Worm (Caenorhabditis elegans): ENCODE data around the gene C18E9.2.

Gene C18E9.2

DNA sequence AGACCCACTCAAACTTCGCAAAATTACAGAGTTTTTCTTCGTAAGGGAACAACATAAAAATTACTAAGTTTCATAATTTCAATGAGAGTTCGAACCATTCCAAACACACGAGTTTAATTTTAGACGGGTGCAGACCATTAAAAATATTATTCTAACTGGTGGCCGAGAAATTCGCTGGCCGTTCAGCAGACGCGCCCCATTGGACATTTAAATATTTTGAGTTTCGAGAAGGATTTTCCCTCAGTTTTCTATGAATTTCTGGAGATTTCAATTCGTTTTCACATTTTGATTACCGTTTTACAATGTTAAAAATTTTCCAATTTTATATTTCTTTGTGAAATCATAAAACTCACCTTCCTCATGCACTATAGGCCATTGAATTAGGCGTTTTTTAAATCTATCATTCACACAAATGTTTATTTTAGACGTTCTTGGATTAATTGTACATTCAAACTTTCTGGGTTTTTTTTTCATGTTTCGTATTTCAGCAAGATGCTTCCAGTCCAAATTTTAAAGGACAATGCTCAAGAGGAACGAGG lies 37.5 kb upstream of the C18E9.2 start, which contains the start of gene cct-2 (continued):
- TF ChIP-seq zim-3 (tag; optimal IDR thresholded peaks at IDR 0.05), result no peak
- TF ChIP-seq hsf-1 (GFP tag; IDR thresholded peaks at IDR 0.05), result peak; percentile 69; the same call in 1 of the 2 replicates
- TF ChIP-seq ztf-3 (GFP tag; optimal IDR thresholded peaks at IDR 0.05), result no peak
- TF ChIP-seq F57A8.1 (GFP tag; optimal IDR thresholded peaks at IDR 0.05), result no peak
- TF ChIP-seq B0035.1 (tag; optimal IDR thresholded peaks at IDR 0.05), result no peak
- no peak for TF ChIP-seq F22D6.2 (tag; optimal IDR thresholded peaks at IDR 0.05)
- TF ChIP-seq egl-44 (GFP tag; IDR thresholded peaks at IDR 0.05), result no peak
- TF ChIP-seq ztf-6 (GFP tag; IDR thresholded peaks at IDR 0.05), result no peak
- TF ChIP-seq F33H1.4 (GFP tag; IDR thresholded peaks at IDR 0.05), result no peak
- no peak for TF ChIP-seq Y95B8A.8 (GFP tag; IDR thresholded peaks at IDR 0.05)
- no peak for TF ChIP-seq F55B11.4 (tag; optimal IDR thresholded peaks at IDR 0.05; ENCODE audit: borderline replicate concordance, insufficient read depth)
- no peak for TF ChIP-seq F52B5.7 (tag; optimal IDR thresholded peaks at IDR 0.05)
- TF ChIP-seq ZK185.1 (tag; optimal IDR thresholded peaks at IDR 0.05; ENCODE audit: poor library complexity, severe bottlenecking), result peak; percentile 59
- TF ChIP-seq ekl-4 (GFP tag; IDR thresholded peaks at IDR 0.05), result no peak
- TF ChIP-seq madf-8 (GFP tag; conservative IDR thresholded peaks at IDR 0.05), result 0 out of 2 replicates have a peak, but pooled peaks have one; percentile 17
- TF ChIP-seq ceh-79 (tag; optimal IDR thresholded peaks at IDR 0.05), result no peak
- no peak for TF ChIP-seq cebp-1 (GFP tag; IDR thresholded peaks at IDR 0.05)
- no peak for TF ChIP-seq cebp-1 (tag; optimal IDR thresholded peaks at IDR 0.05)
- TF ChIP-seq madf-6 (GFP tag; IDR thresholded peaks at IDR 0.05), result peak; percentile 32; the same call in 1 of the 2 replicates
- TF ChIP-seq lsy-27 (tag; optimal IDR thresholded peaks at IDR 0.05; ENCODE audit: borderline replicate concordance, insufficient read depth), result no peak
- TF ChIP-seq snpc-1.3 (tag; optimal IDR thresholded peaks at IDR 0.05; ENCODE audit: insufficient read depth), result no peak
- no peak for TF ChIP-seq bed-1 (GFP tag; IDR thresholded peaks at IDR 0.05)
- no peak for TF ChIP-seq ztf-25 (GFP tag; IDR thresholded peaks at IDR 0.05)
- TF ChIP-seq mcd-1 (GFP tag; IDR thresholded peaks at IDR 0.05), result peak; percentile 69
- TF ChIP-seq gei-17 (GFP tag; optimal IDR thresholded peaks at IDR 0.05), result no peak
- no peak for TF ChIP-seq athp-1 (tag; optimal IDR thresholded peaks at IDR 0.05)
- no peak for TF ChIP-seq madf-10 (tag; optimal IDR thresholded peaks at IDR 0.05)
- TF ChIP-seq him-1 (tag; optimal IDR thresholded peaks at IDR 0.05), result peak; percentile 1
- TF ChIP-seq snpc-1.1 (tag; optimal IDR thresholded peaks at IDR 0.05; ENCODE audit: insufficient read depth), result no peak
- no peak for TF ChIP-seq dpl-1 (GFP tag; optimal IDR thresholded peaks at IDR 0.05)
- TF ChIP-seq rec-8 (tag; optimal IDR thresholded peaks at IDR 0.05), result no peak
- peak; percentile 2 for TF ChIP-seq lin-54 (GFP tag; optimal IDR thresholded peaks at IDR 0.05)
- no peak for TF ChIP-seq cebp-2 (GFP tag; IDR thresholded peaks at IDR 0.05)
- TF ChIP-seq ztf-18 (tag; optimal IDR thresholded peaks at IDR 0.05), result no peak
- TF ChIP-seq lin-35 (GFP tag; optimal IDR thresholded peaks at IDR 0.05), result no peak
- TF ChIP-seq F23B12.7 (tag; optimal IDR thresholded peaks at IDR 0.05; ENCODE audit: insufficient read depth), result no peak
- no peak for TF ChIP-seq F57C9.4 (tag; optimal IDR thresholded peaks at IDR 0.05)
- TF ChIP-seq B0019.2 (GFP tag; conservative IDR thresholded peaks at IDR 0.05), result no peak
- TF ChIP-seq ets-4 (GFP tag; optimal IDR thresholded peaks at IDR 0.05), result no peak
- no peak for TF ChIP-seq snpc-4 (GFP tag; optimal IDR thresholded peaks at IDR 0.05)
- peak in 1 of 4 experiments; percentile 59 for TF ChIP-seq snpc-4 (tag; optimal IDR thresholded peaks at IDR 0.05)
- no peak for TF ChIP-seq die-1 (tag; optimal IDR thresholded peaks at IDR 0.05)
- no peak for TF ChIP-seq efl-1 (GFP tag; optimal IDR thresholded peaks at IDR 0.05)
- TF ChIP-seq hlh-12 (tag; optimal IDR thresholded peaks at IDR 0.05), result no peak
- peak; percentile 1 for TF ChIP-seq lsl-1 (GFP tag; optimal IDR thresholded peaks at IDR 0.05)
- peak; percentile 19 for TF ChIP-seq snpc-3.4 (tag; optimal IDR thresholded peaks at IDR 0.05)
- TF ChIP-seq ama-1 (optimal IDR thresholded peaks at IDR 0.05), result no peak
- no peak for TF ChIP-seq ama-1 (GFP tag; optimal IDR thresholded peaks at IDR 0.05)
